Worm (Caenorhabditis elegans) whole organism, mixed stage, embryonic: ENCODE data around the gene ZC84.1.

Experiments
- M03D4.4 ChIP-seq: sonication (generic microtip); optimal IDR thresholded peaks from 2 replicates; lab custom pipeline; 2017; ENCODE audit warnings: mild to moderate bottlenecking, missing genetic modification characterization, missing compliant biosample characterization
- bed-3 ChIP-seq: fragments of 200-800 bp; sonication (Bioruptor generic); optimal IDR thresholded peaks from 3 replicates; lab custom pipeline; 2018; ENCODE audit warnings: mild to moderate bottlenecking, missing genetic modification characterization, moderate library complexity, missing compliant biosample characterization
- blmp-1 ChIP-seq: fragments of 150-350 bp; optimal IDR thresholded peaks from 2 replicates; lab custom pipeline; 2014; ENCODE audit warnings: missing biosample characterization, missing genetic modification characterization
- ceh-39 ChIP-seq: fragments of 150-350 bp; optimal IDR thresholded peaks from 2 replicates; lab custom pipeline; 2014; ENCODE audit warnings: missing biosample characterization, missing genetic modification characterization
- ceh-43 ChIP-seq: fragments of 200-800 bp; sonication (Bioruptor generic); optimal IDR thresholded peaks from 2 replicates; lab custom pipeline; 2018; ENCODE audit warnings: mild to moderate bottlenecking, missing genetic modification characterization, moderate library complexity, missing compliant biosample characterization
- ceh-83 ChIP-seq: fragments of 200-800 bp; sonication (Bioruptor generic); optimal IDR thresholded peaks from 2 replicates; lab custom pipeline; 2018; ENCODE audit warnings: mild to moderate bottlenecking, missing genetic modification characterization, missing compliant biosample characterization
- ces-1 ChIP-seq: fragments of 150-350 bp; optimal IDR thresholded peaks from 2 replicates; lab custom pipeline; 2014; ENCODE audit warnings: missing biosample characterization, missing genetic modification reagents, missing genetic modification characterization
- cnd-1 ChIP-seq: fragments of 200-800 bp; sonication (Bioruptor generic); optimal IDR thresholded peaks from 2 replicates; lab custom pipeline; 2018; ENCODE audit warnings: mild to moderate bottlenecking, missing genetic modification characterization, missing compliant biosample characterization
- drap-1 ChIP-seq: fragments of 200-800 bp; sonication (Bioruptor generic); optimal IDR thresholded peaks from 3 replicates; lab custom pipeline; 2018; ENCODE audit warnings: mild to moderate bottlenecking, missing genetic modification characterization, missing compliant biosample characterization
- elt-1 ChIP-seq: sonication (generic microtip); optimal IDR thresholded peaks from 2 replicates; lab custom pipeline; 2017; ENCODE audit warnings: missing genetic modification characterization, mild to moderate bottlenecking, missing compliant biosample characterization, antibody characterized with exemption, moderate library complexity, borderline replicate concordance; ENCODE audit not compliant: insufficient read depth
- elt-3 ChIP-seq: fragments of 150-350 bp; optimal IDR thresholded peaks from 2 replicates; lab custom pipeline; 2014; ENCODE audit warnings: missing biosample characterization, missing genetic modification characterization
- flh-1 ChIP-seq: fragments of 200-800 bp; sonication (Bioruptor generic); optimal IDR thresholded peaks from 2 replicates; lab custom pipeline; 2018; ENCODE audit warnings: mild to moderate bottlenecking, missing genetic modification characterization, moderate library complexity, missing compliant biosample characterization
- ham-2 ChIP-seq: fragments of 200-800 bp; sonication (Bioruptor generic); optimal IDR thresholded peaks from 2 replicates; lab custom pipeline; 2018; ENCODE audit warnings: mild to moderate bottlenecking, missing genetic modification characterization, missing compliant biosample characterization
- hlh-1 ChIP-seq: fragments of 150-350 bp; optimal IDR thresholded peaks from 2 replicates; lab custom pipeline; 2014; ENCODE audit warnings: missing biosample characterization, missing genetic modification reagents, missing genetic modification characterization
- lin-13 ChIP-seq: fragments of 150-350 bp; optimal IDR thresholded peaks from 2 replicates; lab custom pipeline; 2014; ENCODE audit warnings: missing biosample characterization, missing genetic modification characterization
- lin-32 ChIP-seq: fragments of 200-800 bp; sonication (Bioruptor generic); optimal IDR thresholded peaks from 2 replicates; lab custom pipeline; 2018; ENCODE audit warnings: mild to moderate bottlenecking, missing genetic modification characterization, missing compliant biosample characterization
- lsy-2 ChIP-seq: fragments of 150-350 bp; optimal IDR thresholded peaks from 2 replicates; lab custom pipeline; 2014; ENCODE audit warnings: missing biosample characterization, missing genetic modification characterization
- mab-5 ChIP-seq: fragments of 150-350 bp; optimal IDR thresholded peaks from 2 replicates; lab custom pipeline; 2014; ENCODE audit warnings: missing biosample characterization, missing genetic modification characterization
- mls-2 ChIP-seq: sonication (generic microtip); optimal IDR thresholded peaks from 2 replicates; lab custom pipeline; 2016; ENCODE audit warnings: mild to moderate bottlenecking, missing genetic modification characterization, moderate library complexity, missing compliant biosample characterization
- nhr-12 ChIP-seq: fragments of 150-350 bp; optimal IDR thresholded peaks from 2 replicates; lab custom pipeline; 2014; ENCODE audit warnings: missing biosample characterization, missing genetic modification characterization
- nhr-2 ChIP-seq: fragments of 150-350 bp; optimal IDR thresholded peaks from 2 replicates; lab custom pipeline; 2014; ENCODE audit warnings: missing biosample characterization, missing genetic modification characterization
- nhr-76 ChIP-seq: sonication (generic microtip); optimal IDR thresholded peaks from 2 replicates; lab custom pipeline; 2017; ENCODE audit warnings: missing biosample characterization, missing genetic modification characterization
- pha-4 ChIP-seq: fragments of 150-350 bp; optimal IDR thresholded peaks from 2 replicates; lab custom pipeline; 2018; ENCODE audit warnings: missing biosample characterization, missing genetic modification reagents, missing genetic modification characterization
- sem-2 ChIP-seq: fragments of 200-800 bp; sonication (Bioruptor generic); optimal IDR thresholded peaks from 2 replicates; lab custom pipeline; 2018; ENCODE audit warnings: mild to moderate bottlenecking, missing genetic modification characterization, missing compliant biosample characterization
- snpc-4 ChIP-seq: fragments of 150-350 bp; optimal IDR thresholded peaks from 2 replicates; lab custom pipeline; 2014; ENCODE audit warnings: missing biosample characterization, missing genetic modification characterization
- sptf-1 ChIP-seq: sonication (generic microtip); optimal IDR thresholded peaks from 2 replicates; lab custom pipeline; 2017; ENCODE audit warnings: mild to moderate bottlenecking, missing genetic modification characterization, moderate library complexity, missing compliant biosample characterization
- unc-120 ChIP-seq: sonication (generic microtip); optimal IDR thresholded peaks from 2 replicates; lab custom pipeline; 2017; ENCODE audit warnings: missing genetic modification characterization, missing compliant biosample characterization; ENCODE audit not compliant: poor library complexity, severe bottlenecking
- unc-39 ChIP-seq: fragments of 150-350 bp; optimal IDR thresholded peaks from 2 replicates; lab custom pipeline; 2014; ENCODE audit warnings: missing biosample characterization, missing genetic modification characterization
- zip-8 ChIP-seq: fragments of 150-350 bp; optimal IDR thresholded peaks from 2 replicates; lab custom pipeline; 2014; ENCODE audit warnings: missing biosample characterization, missing genetic modification characterization
- ztf-11 ChIP-seq: fragments of 150-350 bp; optimal IDR thresholded peaks from 2 replicates; lab custom pipeline; 2014; ENCODE audit warnings: missing biosample characterization, missing genetic modification characterization

ZC84.1 gene

ce11 chrIII:9162634-9163118 lies 43.4 kb downstream of the ZC84.1 start, which contains the start of gene dgk-3:
dgk-3 (plus strand) TSS chrIII:9163068.
- TF ChIP-seq nhr-76: no peak
- TF ChIP-seq unc-120 (tag; lab: Kevin White, UChicago): no peak
- TF ChIP-seq sptf-1 (tag; lab: Kevin White, UChicago): no peak
- TF ChIP-seq M03D4.4: no peak
- TF ChIP-seq unc-39 (tag; lab: Kevin White, UChicago): no peak
- no peak for TF ChIP-seq mab-5 (tag; lab: Kevin White, UChicago)
- no peak for TF ChIP-seq mls-2
- no peak for TF ChIP-seq hlh-1 (tag; lab: Kevin White, UChicago)
- no peak for TF ChIP-seq nhr-2

DNA sequence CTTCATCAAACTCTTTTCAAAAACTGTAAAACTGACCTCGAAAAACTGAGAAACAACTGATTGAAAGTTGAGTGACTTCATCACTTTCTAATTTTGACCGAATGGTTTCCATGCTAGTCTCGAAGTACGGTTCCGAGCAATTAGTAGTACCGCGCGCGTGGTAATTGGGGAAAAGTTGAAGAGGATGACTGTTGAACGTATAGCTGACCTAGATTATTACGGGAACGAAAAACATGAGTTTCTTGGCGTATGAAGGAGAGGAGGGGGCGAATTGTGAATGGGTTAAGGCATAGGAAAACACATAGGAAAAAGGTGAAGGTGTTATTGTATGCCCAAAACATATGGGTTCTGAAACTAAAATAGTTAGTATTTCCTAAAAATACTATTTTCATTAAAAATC lies 44.5 kb downstream of the ZC84.1 start, which contains the start of gene ptr-9:
Gene ptr-9 (minus strand): TSS at position 101 of the 400 bp plus-strand sequence.
- TF ChIP-seq nhr-2 (no peak), cnd-1 (no peak), hlh-1 (tag; lab: Kevin White, UChicago) (no peak), ceh-39 (tag; lab: Kevin White, UChicago) (no peak), sem-2 (GFP tag; lab: Kevin White, UChicago) (no peak), lin-32 (GFP tag; lab: Kevin White, UChicago) (no peak), unc-39 (tag; lab: Kevin White, UChicago) (no peak), mls-2 (no peak), bed-3 (GFP tag; lab: Kevin White, UChicago) (no peak), sptf-1 (tag; lab: Kevin White, UChicago) (no peak), pha-4 (no peak), nhr-12 (no peak), elt-1 (tag; lab: Kevin White, UChicago) (no peak), ceh-83 (GFP tag; lab: Kevin White, UChicago) (no peak), flh-1 (GFP tag; lab: Kevin White, UChicago) (no peak), elt-3 (tag; lab: Kevin White, UChicago) (no peak), lsy-2 (no peak), blmp-1 (no peak), ces-1 (GFP tag; lab: Kevin White, UChicago) (no peak), unc-120 (tag; lab: Kevin White, UChicago) (no peak)
- TF ChIP-seq, all 35 proteins: peak for 0

DNA sequence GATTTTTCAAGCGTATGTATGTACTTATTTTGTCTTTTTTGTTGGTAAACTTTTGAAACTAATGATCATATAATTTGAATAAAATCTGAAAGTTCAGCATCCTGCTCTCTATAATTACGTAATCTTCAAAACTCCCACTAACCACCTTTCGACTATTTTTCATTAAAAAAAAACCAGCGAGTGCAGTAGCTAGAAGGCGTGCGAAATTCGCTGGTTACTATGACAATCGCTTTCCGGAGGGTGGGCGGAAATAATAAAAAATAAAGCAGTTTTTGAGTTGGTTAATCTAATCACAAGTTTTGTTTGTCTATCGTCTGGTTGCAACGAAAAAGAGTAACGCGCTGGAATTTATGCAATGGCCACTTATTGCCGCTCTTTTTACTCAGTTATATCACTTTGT lies 51.3 kb downstream of the ZC84.1 start, which contains the start of gene irld-34:
Gene irld-34 (plus strand): TSS at position 301 of the 400 bp plus-strand sequence.
- TF ChIP-seq ceh-43 (no peak), zip-8 (tag; lab: Kevin White, UChicago) (peak; percentile 24), lsy-2 (no peak), blmp-1 (no peak), pha-4 (no peak), drap-1 (GFP tag; lab: Kevin White, UChicago) (no peak), hlh-1 (tag; lab: Kevin White, UChicago) (no peak), unc-120 (tag; lab: Kevin White, UChicago) (no peak), ztf-11 (tag; lab: Kevin White, UChicago) (no peak)
- TF ChIP-seq, all 35 proteins: peak for 1

DNA sequence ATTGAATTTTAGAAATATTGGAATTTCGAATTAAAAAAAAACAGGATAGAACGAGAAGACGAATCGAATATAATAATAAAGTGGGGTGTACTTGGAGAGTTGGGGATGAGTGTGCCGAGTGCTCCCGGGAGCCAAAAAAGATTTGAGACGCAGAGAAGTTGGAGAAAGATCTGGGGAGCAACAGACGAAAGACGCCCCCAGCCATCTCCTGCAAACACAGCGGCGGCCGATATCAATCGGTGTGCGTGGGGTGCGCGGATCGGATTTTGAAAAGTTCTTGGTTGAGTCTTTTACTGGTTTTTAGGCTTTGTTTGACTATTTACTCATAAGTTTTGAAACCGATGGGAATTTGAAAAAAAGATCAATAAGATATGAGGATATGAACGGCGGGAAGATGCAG lies 52.3 kb downstream of the ZC84.1 start, which contains the start of gene nhl-1:
Gene nhl-1 (minus strand): TSS at position 101 of the 400 bp plus-strand sequence.
- no peak for TF ChIP-seq drap-1 (GFP tag; lab: Kevin White, UChicago)
- TF ChIP-seq ces-1 (GFP tag; lab: Kevin White, UChicago): no peak
- TF ChIP-seq lin-32 (GFP tag; lab: Kevin White, UChicago): no peak
- TF ChIP-seq snpc-4 (tag; lab: Kevin White, UChicago): no peak
- TF ChIP-seq lsy-2: no peak
- no peak for TF ChIP-seq elt-3 (tag; lab: Kevin White, UChicago)
- no peak for TF ChIP-seq flh-1 (GFP tag; lab: Kevin White, UChicago)
- TF ChIP-seq lin-13: no peak
- no peak for TF ChIP-seq ceh-39 (tag; lab: Kevin White, UChicago)
- no peak for TF ChIP-seq sem-2 (GFP tag; lab: Kevin White, UChicago)
- TF ChIP-seq hlh-1 (tag; lab: Kevin White, UChicago): no peak
- no peak for TF ChIP-seq nhr-76
- no peak for TF ChIP-seq nhr-12
- TF ChIP-seq pha-4: no peak
- TF ChIP-seq ham-2 (GFP tag; lab: Kevin White, UChicago): no peak
- TF ChIP-seq, all 35 proteins: peak for 0

DNA sequence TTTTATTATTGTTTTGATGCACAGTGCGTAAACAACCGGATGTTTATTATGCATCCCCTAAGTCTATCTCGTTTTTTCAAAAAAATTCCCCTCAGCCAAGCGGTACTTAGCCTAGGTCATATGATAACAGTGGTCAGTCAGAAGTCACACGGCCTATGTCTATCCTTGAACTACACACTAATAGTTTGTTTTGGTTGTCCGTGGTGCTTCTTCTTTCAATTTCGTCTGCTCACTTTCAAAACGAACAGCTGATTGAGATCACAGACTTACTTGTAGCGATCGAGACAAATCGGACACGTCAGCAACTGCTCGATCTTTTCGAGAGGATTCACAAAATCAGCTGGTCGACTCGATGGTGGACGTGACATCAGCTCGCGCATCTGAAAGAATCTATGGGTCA lies 53.1 kb downstream of the ZC84.1 start:
- TF ChIP-seq hlh-1 (tag; lab: Kevin White, UChicago): no peak
- TF ChIP-seq, all 35 proteins: peak for 0
